Fruit fly (Drosophila melanogaster) whole organism: Measurements from ENCODE around the gene Mst85C.

ENCODE experiments used
- CG8478 ChIP-seq: fragments of >200 bp; optimal IDR thresholded peaks from 2 replicates; lab custom pipeline; 2018; ENCODE audit warnings: inconsistent platforms
- EcR ChIP-seq, 2 experiments: fragments of >200 bp; optimal IDR thresholded peaks; 2 replicates each; lab custom pipeline; 2017; ENCODE audit warnings: missing biosample characterization in 2 of 2, missing genetic modification characterization in 2 of 2, missing genetic modification reagents in 2 of 2
- pan ChIP-seq: fragments of >200 bp; optimal IDR thresholded peaks from 2 replicates; lab custom pipeline; 2017
- psq ChIP-seq: fragments of >200 bp; optimal IDR thresholded peaks from 2 replicates; lab custom pipeline; 2017
- usp ChIP-seq: fragments of >200 bp; optimal IDR thresholded peaks from 2 replicates; lab custom pipeline; 2017; ENCODE audit warnings: missing biosample characterization, missing genetic modification characterization, mixed read lengths

DNA sequence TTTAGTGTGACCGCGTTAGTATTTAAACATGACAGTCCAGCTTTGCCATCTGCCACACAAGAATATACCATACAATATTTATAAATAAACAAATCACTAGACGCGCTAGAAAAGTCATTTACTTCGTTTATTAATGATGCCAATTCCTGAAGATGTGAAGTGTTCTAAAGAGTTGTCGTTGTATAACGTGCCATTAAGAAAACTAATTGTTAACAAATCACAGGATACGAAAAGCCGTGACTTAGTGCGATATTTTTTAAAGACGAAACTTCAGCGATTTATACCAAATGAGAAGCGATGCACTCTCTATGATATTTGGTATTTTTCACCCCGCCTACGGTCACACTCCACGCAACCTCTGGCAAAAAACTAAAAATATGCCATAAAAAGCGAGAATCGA is 9.0 kb upstream of the Mst85C start, which contains the start of gene neur:
- no peak for TF ChIP-seq pan
- no peak for TF ChIP-seq psq
- TF ChIP-seq CG8478 (lab: Kevin White, UChicago): no peak
- no peak for TF ChIP-seq usp (GFP tag; lab: Kevin White, UChicago)
- TF ChIP-seq EcR (GFP tag; optimal IDR thresholded peaks at IDR 0.05; lab: Kevin White, UChicago): no peak
